Fruit fly (Drosophila melanogaster): ENCODE results near the gene CG11037.

DNA sequence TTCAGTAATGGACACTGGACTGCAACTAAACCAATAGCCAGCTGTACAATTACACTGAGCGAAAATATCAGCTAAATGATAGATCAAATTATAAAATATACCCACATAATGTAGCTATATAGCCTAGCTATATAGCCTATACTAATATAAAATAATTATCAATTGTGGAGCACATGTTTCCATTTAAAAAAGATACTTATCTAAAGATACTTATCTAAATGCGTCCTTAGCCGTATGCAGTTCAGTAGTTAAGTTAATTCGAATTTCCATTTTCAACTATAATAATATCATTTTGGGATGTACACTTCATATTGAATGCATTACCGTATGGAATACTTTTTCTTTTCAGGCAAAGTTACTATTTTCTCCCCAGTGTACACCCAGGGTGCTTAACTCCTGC is 42.2 kb downstream of the CG11037 start:
- TF ChIP-seq gl (tag; optimal IDR thresholded peaks at IDR 0.05) (no peak), CG34367 (tag; optimal IDR thresholded peaks at IDR 0.05) (no peak), CG8301 (tag; optimal IDR thresholded peaks at IDR 0.05) (peak; percentile 54), CG17806 (tag; optimal IDR thresholded peaks at IDR 0.05) (peak; percentile 19), fd96Ca (GFP tag; IDR thresholded peaks at IDR 0.05) (no peak)
